Worm (Caenorhabditis elegans) whole organism, L3 larva: ENCODE results near the gene sur-5.

Experiments used
- ama-1 ChIP-seq: fragments of 150-350 bp; optimal IDR thresholded peaks from 2 replicates; lab custom pipeline; 2018
- nhr-11 ChIP-seq: fragments of 150-350 bp; optimal IDR thresholded peaks from 2 replicates; lab custom pipeline; 2014; ENCODE audit warnings: missing biosample characterization, missing genetic modification characterization
- nhr-237 ChIP-seq: fragments of 150-350 bp; optimal IDR thresholded peaks from 2 replicates; lab custom pipeline; 2014; ENCODE audit warnings: missing biosample characterization, missing genetic modification characterization
- nhr-77 ChIP-seq: fragments of 150-350 bp; optimal IDR thresholded peaks from 2 replicates; lab custom pipeline; 2014; ENCODE audit warnings: missing biosample characterization, missing genetic modification characterization
- tbx-2 ChIP-seq: sonication (generic microtip); optimal IDR thresholded peaks from 2 replicates; lab custom pipeline; 2016; ENCODE audit warnings: mild to moderate bottlenecking, missing genetic modification characterization, missing compliant biosample characterization
- unc-39 ChIP-seq: sonication (generic microtip); optimal IDR thresholded peaks from 4 replicates; lab custom pipeline; 2017; ENCODE audit warnings: missing biosample characterization, missing genetic modification characterization
- unc-62 ChIP-seq: fragments of 150-350 bp; sonication (generic microtip); optimal IDR thresholded peaks from 4 replicates; lab custom pipeline; 2014; ENCODE audit warnings: missing biosample characterization, missing genetic modification reagents, missing genetic modification characterization
- ztf-4 ChIP-seq: fragments of 150-350 bp; optimal IDR thresholded peaks from 2 replicates; lab custom pipeline; 2014; ENCODE audit warnings: missing biosample characterization, missing genetic modification characterization

ce11 chrX:7281347-7281746, 24.0 kb downstream of the sur-5 start:
- TF ChIP-seq unc-39 (tag; lab: Kevin White, UChicago) (no peak), nhr-77 (tag; lab: Kevin White, UChicago) (no peak), unc-62 (GFP tag; lab: Kevin White, UChicago) (no peak), nhr-237 (tag; lab: Kevin White, UChicago) (no peak), ama-1 (no peak), nhr-11 (tag; lab: Kevin White, UChicago) (no peak), tbx-2 (no peak), ztf-4 (no peak)
